Fruit fly (Drosophila melanogaster) Kc167 (cell line): ENCODE data around the gene CG1146.

Experiments
- h ChIP-seq: fragments of >200 bp; optimal IDR thresholded peaks from 3 replicates; lab custom pipeline; 2018; ENCODE audit warnings: missing external identifiers
- psq ChIP-seq: fragments of >200 bp; optimal IDR thresholded peaks from 2 replicates; lab custom pipeline; 2017; ENCODE audit warnings: missing external identifiers

DNA sequence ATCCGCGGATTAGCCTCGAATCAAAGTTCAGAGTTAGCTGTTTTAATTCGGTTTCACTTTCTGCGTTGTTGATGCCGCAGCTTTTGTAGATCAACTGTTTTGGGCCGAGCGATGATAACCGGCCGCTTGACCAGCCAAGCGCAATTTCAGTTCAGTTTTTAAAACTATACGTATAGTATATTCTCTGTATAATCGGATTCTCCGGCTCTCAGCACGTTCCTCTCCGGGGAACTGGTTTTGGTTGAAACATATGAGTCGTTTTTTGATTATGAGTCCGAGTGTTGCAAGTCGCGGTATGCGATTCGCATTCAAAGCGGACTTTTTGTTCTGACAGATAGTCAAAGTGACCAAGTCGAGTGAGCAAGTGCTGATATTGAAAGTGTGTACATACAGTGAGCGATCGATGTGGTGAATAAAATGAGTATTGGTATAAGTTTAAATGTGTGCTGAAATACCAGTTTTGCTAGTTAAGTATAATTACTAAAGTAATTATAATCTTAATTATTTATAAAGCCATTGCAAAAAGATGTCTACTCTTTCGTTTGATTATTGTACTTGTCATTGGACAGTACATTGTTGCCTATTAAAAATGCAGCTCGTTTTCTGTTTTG is 10.2 kb upstream of the CG1146 start, which contains the start of gene Cyp4d20:
- TF ChIP-seq psq (lab: Kevin White, UChicago): no peak
- TF ChIP-seq h (lab: Kevin White, UChicago): no peak
